Worm (Caenorhabditis elegans) whole organism, L1 larva: ENCODE data around the gene VC5.2.

Experiments
- C16A3.4 ChIP-seq: fragments of 150-350 bp; optimal IDR thresholded peaks from 2 replicates; lab custom pipeline; 2014; ENCODE audit warnings: missing biosample characterization, missing genetic modification characterization
- C34B4.2 ChIP-seq: sonication (generic microtip); optimal IDR thresholded peaks from 2 replicates; lab custom pipeline; 2017; ENCODE audit warnings: mild to moderate bottlenecking, missing genetic modification characterization, missing compliant biosample characterization
- aha-1 ChIP-seq: fragments of 150-350 bp; optimal IDR thresholded peaks from 2 replicates; lab custom pipeline; 2014; ENCODE audit warnings: missing biosample characterization, missing genetic modification characterization
- alr-1 ChIP-seq: fragments of 200-800 bp; sonication (Bioruptor generic); optimal IDR thresholded peaks from 2 replicates; lab custom pipeline; 2018; ENCODE audit warnings: borderline replicate concordance, mild to moderate bottlenecking, missing genetic modification characterization, missing compliant biosample characterization
- aly-2 ChIP-seq: fragments of 150-350 bp; optimal IDR thresholded peaks from 2 replicates; lab custom pipeline; 2014; ENCODE audit warnings: missing biosample characterization, missing genetic modification characterization
- ama-1 ChIP-seq: fragments of 150-350 bp; optimal IDR thresholded peaks from 2 replicates; lab custom pipeline; 2014
- blmp-1 ChIP-seq: fragments of 150-350 bp; optimal IDR thresholded peaks from 2 replicates; lab custom pipeline; 2014; ENCODE audit warnings: missing biosample characterization, missing genetic modification characterization
- ceh-63 ChIP-seq: fragments of 200-800 bp; sonication (Bioruptor generic); optimal IDR thresholded peaks from 2 replicates; lab custom pipeline; 2018; ENCODE audit warnings: mild to moderate bottlenecking, missing genetic modification characterization, missing compliant biosample characterization
- ceh-82 ChIP-seq, 3 experiments: fragments of 150-350 bp in 1 of 3; sonication (generic microtip) in 2 of 3; optimal IDR thresholded peaks; 2 replicates each; lab custom pipeline; 2014 to 2017; ENCODE audit warnings: missing biosample characterization in 3 of 3, missing genetic modification characterization in 3 of 3
- ceh-90 ChIP-seq: sonication (generic microtip); optimal IDR thresholded peaks from 2 replicates; lab custom pipeline; 2016; ENCODE audit warnings: missing genetic modification characterization, missing compliant biosample characterization
- dsc-1 ChIP-seq: sonication (generic microtip); optimal IDR thresholded peaks from 2 replicates; lab custom pipeline; 2016; ENCODE audit warnings: mild to moderate bottlenecking, missing genetic modification characterization, missing compliant biosample characterization
- egl-13 ChIP-seq: sonication (generic microtip); optimal IDR thresholded peaks from 2 replicates; lab custom pipeline; 2016; ENCODE audit warnings: missing genotype, missing genetic modification reagents, missing genetic modification characterization, missing compliant biosample characterization
- elt-3 ChIP-seq, 6 experiments: fragments of 150-350 bp in 1 of 6; sonication (generic microtip); optimal IDR thresholded peaks; 2 replicates each; lab custom pipeline; 2017 to 2018; ENCODE audit warnings: missing biosample characterization in 6 of 6, missing genetic modification characterization in 6 of 6, inconsistent platforms in 1 of 6
- fkh-4 ChIP-seq: sonication (generic microtip); optimal IDR thresholded peaks from 2 replicates; lab custom pipeline; 2016; ENCODE audit warnings: missing compliant biosample characterization, missing genetic modification characterization, borderline replicate concordance
- fos-1 ChIP-seq: fragments of 150-350 bp; optimal IDR thresholded peaks from 2 replicates; lab custom pipeline; 2014; ENCODE audit warnings: missing biosample characterization, missing genetic modification characterization
- grh-1 ChIP-seq: fragments of 200-800 bp; sonication (Bioruptor generic); IDR thresholded peaks from 2 replicates; pipeline ENCODE4 v1.3.6; 2022; ENCODE audit warnings: missing genetic modification reagents, missing genetic modification characterization, missing compliant biosample characterization
- hlh-4 ChIP-seq: sonication (generic microtip); optimal IDR thresholded peaks from 2 replicates; lab custom pipeline; 2016; ENCODE audit warnings: mild to moderate bottlenecking, missing genetic modification characterization, missing compliant biosample characterization
- irx-1 ChIP-seq: sonication (generic microtip); optimal IDR thresholded peaks from 2 replicates; lab custom pipeline; 2016; ENCODE audit warnings: missing genetic modification characterization, missing compliant biosample characterization
- lin-35 ChIP-seq, 2 experiments: fragments of 150-350 bp; optimal IDR thresholded peaks; 2 replicates each; lab custom pipeline; 2014; ENCODE audit warnings: missing biosample characterization in 2 of 2, missing genetic modification characterization in 2 of 2, missing genetic modification reagents in 2 of 2
- lin-39 ChIP-seq: fragments of 150-350 bp; optimal IDR thresholded peaks from 2 replicates; lab custom pipeline; 2014; ENCODE audit warnings: missing biosample characterization, missing genetic modification reagents, missing genetic modification characterization
- lir-3 ChIP-seq: sonication (generic microtip); optimal IDR thresholded peaks from 2 replicates; lab custom pipeline; 2016; ENCODE audit warnings: mild to moderate bottlenecking, missing genetic modification characterization, moderate library complexity, missing compliant biosample characterization; ENCODE audit not compliant: poor library complexity
- lsy-2 ChIP-seq, 2 experiments: fragments of 150-350 bp; optimal IDR thresholded peaks; 2 replicates each; lab custom pipeline; 2014; ENCODE audit warnings: missing biosample characterization in 2 of 2, missing genetic modification characterization in 2 of 2
- mab-9 ChIP-seq: fragments of 200-800 bp; sonication (Bioruptor generic); IDR thresholded peaks from 2 replicates; pipeline ENCODE4 v1.3.6; 2022; ENCODE audit warnings: missing genetic modification reagents, missing genetic modification characterization, missing compliant biosample characterization
- mdl-1 ChIP-seq, 2 experiments: fragments of 150-350 bp; optimal IDR thresholded peaks; 2 replicates each; lab custom pipeline; 2014 to 2017; ENCODE audit warnings: missing biosample characterization in 2 of 2, missing genetic modification characterization in 2 of 2, inconsistent platforms in 1 of 2
- nhr-11 ChIP-seq: fragments of 150-350 bp; optimal IDR thresholded peaks from 2 replicates; lab custom pipeline; 2014; ENCODE audit warnings: missing biosample characterization, missing genetic modification characterization
- nhr-19 ChIP-seq: fragments of 200-800 bp; sonication (Bioruptor generic); conservative IDR thresholded peaks from 2 replicates; pipeline ENCODE4 v1.3.6; 2022; ENCODE audit warnings: missing genetic modification characterization, missing compliant biosample characterization
- nhr-20 ChIP-seq: sonication (generic microtip); optimal IDR thresholded peaks from 2 replicates; lab custom pipeline; 2016; ENCODE audit warnings: mild to moderate bottlenecking, missing genetic modification characterization, missing compliant biosample characterization
- nhr-237 ChIP-seq: fragments of 150-350 bp; optimal IDR thresholded peaks from 2 replicates; lab custom pipeline; 2014; ENCODE audit warnings: missing biosample characterization, missing genetic modification characterization
- nhr-47 ChIP-seq: sonication (generic microtip); optimal IDR thresholded peaks from 2 replicates; lab custom pipeline; 2016; ENCODE audit warnings: mild to moderate bottlenecking, missing genetic modification characterization, moderate library complexity, missing compliant biosample characterization
- nhr-71 ChIP-seq: sonication (generic microtip); optimal IDR thresholded peaks from 2 replicates; lab custom pipeline; 2016; ENCODE audit warnings: mild to moderate bottlenecking, missing genetic modification characterization, moderate library complexity, missing compliant biosample characterization
- nhr-76 ChIP-seq: sonication (generic microtip); optimal IDR thresholded peaks from 2 replicates; lab custom pipeline; 2017; ENCODE audit warnings: missing biosample characterization, missing genetic modification characterization
- nhr-77 ChIP-seq: fragments of 150-350 bp; optimal IDR thresholded peaks from 2 replicates; lab custom pipeline; 2014; ENCODE audit warnings: missing biosample characterization, missing genetic modification characterization
- nhr-84 ChIP-seq: sonication (generic microtip); optimal IDR thresholded peaks from 2 replicates; lab custom pipeline; 2017; ENCODE audit warnings: missing biosample characterization, missing genetic modification characterization
- nhr-85 ChIP-seq: sonication (generic microtip); peaks from one replicate; lab custom pipeline; 2016; ENCODE audit warnings: missing genetic modification characterization, inconsistent platforms, missing compliant biosample characterization
- nhr-90 ChIP-seq: sonication (generic microtip); optimal IDR thresholded peaks from 2 replicates; lab custom pipeline; 2016; ENCODE audit warnings: mild to moderate bottlenecking, missing genetic modification characterization, missing compliant biosample characterization; ENCODE audit not compliant: poor library complexity
- pag-3 ChIP-seq: sonication (generic microtip); optimal IDR thresholded peaks from 2 replicates; lab custom pipeline; 2017; ENCODE audit warnings: missing genetic modification characterization, mild to moderate bottlenecking, missing compliant biosample characterization, antibody characterized with exemption, borderline replicate concordance; ENCODE audit not compliant: insufficient read depth
- pax-3 ChIP-seq: fragments of 200-800 bp; sonication (Bioruptor generic); optimal IDR thresholded peaks from 2 replicates; lab custom pipeline; 2018; ENCODE audit warnings: mild to moderate bottlenecking, missing genetic modification characterization, moderate library complexity, missing compliant biosample characterization
- pqm-1 ChIP-seq: sonication (generic microtip); optimal IDR thresholded peaks from 3 replicates; lab custom pipeline; 2017; ENCODE audit warnings: missing biosample characterization, missing genetic modification characterization
- rnt-1 ChIP-seq: sonication (generic microtip); optimal IDR thresholded peaks from 2 replicates; lab custom pipeline; 2016; ENCODE audit warnings: mild to moderate bottlenecking, missing genetic modification characterization, moderate library complexity, missing compliant biosample characterization
- skn-1 ChIP-seq: fragments of 150-350 bp; optimal IDR thresholded peaks from 2 replicates; lab custom pipeline; 2014; ENCODE audit warnings: missing biosample characterization, missing genetic modification characterization
- snpc-4 ChIP-seq: fragments of 150-350 bp; optimal IDR thresholded peaks from 2 replicates; lab custom pipeline; 2014; ENCODE audit warnings: missing biosample characterization, missing genetic modification characterization
- snu-23 ChIP-seq: sonication (generic microtip); optimal IDR thresholded peaks from 2 replicates; lab custom pipeline; 2016; ENCODE audit warnings: missing genetic modification characterization, missing compliant biosample characterization
- sox-4 ChIP-seq: sonication (generic microtip); optimal IDR thresholded peaks from 2 replicates; lab custom pipeline; 2016; ENCODE audit warnings: missing genetic modification characterization, missing compliant biosample characterization
- sptf-1 ChIP-seq: fragments of 150-350 bp; optimal IDR thresholded peaks from 2 replicates; lab custom pipeline; 2014; ENCODE audit warnings: missing biosample characterization, missing genetic modification characterization
- swsn-7 ChIP-seq: sonication (generic microtip); optimal IDR thresholded peaks from 2 replicates; lab custom pipeline; 2016; ENCODE audit warnings: missing genetic modification characterization, missing compliant biosample characterization
- tlp-1 ChIP-seq: fragments of 150-350 bp; optimal IDR thresholded peaks from 2 replicates; lab custom pipeline; 2014; ENCODE audit warnings: missing biosample characterization, missing genetic modification characterization
- unc-130 ChIP-seq: fragments of 150-350 bp; optimal IDR thresholded peaks from 2 replicates; lab custom pipeline; 2017; ENCODE audit warnings: missing biosample characterization, missing genetic modification characterization, inconsistent platforms
- unc-62 ChIP-seq: fragments of 150-350 bp; optimal IDR thresholded peaks from 2 replicates; lab custom pipeline; 2014; ENCODE audit warnings: missing biosample characterization, missing genetic modification reagents, missing genetic modification characterization
- unc-86 ChIP-seq: sonication (generic microtip); optimal IDR thresholded peaks from 2 replicates; lab custom pipeline; 2016; ENCODE audit warnings: missing genetic modification characterization, missing compliant biosample characterization
- unc-98 ChIP-seq: fragments of 200-800 bp; sonication (Bioruptor generic); IDR thresholded peaks from 2 replicates; pipeline ENCODE4 v1.3.6; 2022; ENCODE audit warnings: missing genetic modification characterization, missing compliant biosample characterization
- zag-1 ChIP-seq: fragments of 150-350 bp; optimal IDR thresholded peaks from 2 replicates; lab custom pipeline; 2014; ENCODE audit warnings: missing biosample characterization, missing genetic modification characterization
- zip-4 ChIP-seq: fragments of 200-800 bp; sonication (Bioruptor generic); optimal IDR thresholded peaks from 2 replicates; lab custom pipeline; 2018; ENCODE audit warnings: mild to moderate bottlenecking, missing genetic modification characterization, moderate library complexity, missing compliant biosample characterization
- ztf-4 ChIP-seq: fragments of 150-350 bp; optimal IDR thresholded peaks from 2 replicates; lab custom pipeline; 2014; ENCODE audit warnings: missing biosample characterization, missing genetic modification characterization

Gene VC5.2

ce11 chrV:7060396-7060795 is 25.4 kb upstream of the VC5.2 start, which contains the start of the genes Y57E12AL.6 and Y57E12AL.1:
Gene Y57E12AL.6 (minus strand): TSS chrV:7060470.
Gene Y57E12AL.1 (plus strand): TSS chrV:7060530.
- peak; percentile 61 for TF ChIP-seq sox-4 (tag; lab: Kevin White, UChicago)
- no peak for TF ChIP-seq aha-1 (tag; lab: Kevin White, UChicago)
- no peak for TF ChIP-seq alr-1
- peak; percentile 46; the same call in 1 of the 2 replicates for TF ChIP-seq mab-9 (GFP tag; lab: Robert Waterston, UW)
- TF ChIP-seq nhr-85 (tag; lab: Kevin White, UChicago) = peak; percentile 95
- peak; percentile 49 for TF ChIP-seq nhr-77 (tag; lab: Kevin White, UChicago)
- no peak for TF ChIP-seq hlh-4 (tag; lab: Kevin White, UChicago)
- no peak for TF ChIP-seq pax-3 (tag; lab: Kevin White, UChicago)
- peak; percentile 47 for TF ChIP-seq unc-86
- TF ChIP-seq sptf-1 (tag; lab: Kevin White, UChicago) = no peak
- TF ChIP-seq zip-4 (GFP tag; lab: Kevin White, UChicago) = no peak
- peak; percentile 41 for TF ChIP-seq lir-3 (tag; lab: Kevin White, UChicago)
- peak; percentile 90 for TF ChIP-seq nhr-71 (tag; lab: Kevin White, UChicago)
- no peak for TF ChIP-seq unc-62 (GFP tag; lab: Kevin White, UChicago)
- TF ChIP-seq ceh-82 (tag; optimal IDR thresholded peaks at IDR 0.05; lab: Kevin White, UChicago) = peak; percentile 78 to 88 (median 79)
- TF ChIP-seq snpc-4 (tag; lab: Kevin White, UChicago) = peak; percentile 89
- TF ChIP-seq ama-1 (lab: Kevin White, UChicago) = peak; percentile 17
- TF ChIP-seq ceh-90 (tag; lab: Kevin White, UChicago) = no peak
- TF ChIP-seq nhr-90 (tag; lab: Kevin White, UChicago) = peak; percentile 89
- TF ChIP-seq nhr-19 (GFP tag; lab: Robert Waterston, UW) = peak; percentile 85
- TF ChIP-seq ceh-63 (GFP tag; lab: Kevin White, UChicago) = no peak
- peak; percentile 43 for TF ChIP-seq ztf-4 (tag; lab: Kevin White, UChicago)
- peak; percentile 87 for TF ChIP-seq nhr-47 (tag; lab: Kevin White, UChicago)
- peak; percentile 89 for TF ChIP-seq rnt-1 (tag; lab: Kevin White, UChicago)
- peak; percentile 94 for TF ChIP-seq snu-23
- no peak for TF ChIP-seq nhr-76 (tag; lab: Kevin White, UChicago)
- TF ChIP-seq lin-39 (tag; lab: Kevin White, UChicago) = peak; percentile 39
- peak; percentile 16 for TF ChIP-seq fkh-4 (tag; lab: Kevin White, UChicago)
- peak; percentile 84 for TF ChIP-seq grh-1
- TF ChIP-seq irx-1 = peak; percentile 71
- no peak for TF ChIP-seq nhr-84 (tag; lab: Kevin White, UChicago)
- TF ChIP-seq tlp-1 = no peak
- peak in 2 of 6 experiments; percentile 75 to 94 for TF ChIP-seq elt-3 (tag; optimal IDR thresholded peaks at IDR 0.05; lab: Kevin White, UChicago)
- peak; percentile 81 to 92 for TF ChIP-seq lin-35 (GFP tag; optimal IDR thresholded peaks at IDR 0.05; lab: Kevin White, UChicago)
- no peak for TF ChIP-seq pqm-1 (tag; lab: Kevin White, UChicago)
- TF ChIP-seq lsy-2 (tag; optimal IDR thresholded peaks at IDR 0.05; lab: Kevin White, UChicago) = peak; percentile 83 to 87
- peak; percentile 39 for TF ChIP-seq nhr-11 (tag; lab: Kevin White, UChicago)
- TF ChIP-seq dsc-1 (tag; lab: Kevin White, UChicago) = peak; percentile 73
- peak; percentile 93 for TF ChIP-seq nhr-20 (tag; lab: Kevin White, UChicago)
- TF ChIP-seq swsn-7 (tag; lab: Kevin White, UChicago) = peak; percentile 86
- TF ChIP-seq fos-1 (tag; lab: Kevin White, UChicago) = no peak
- no peak for TF ChIP-seq unc-98
- TF ChIP-seq unc-130 = peak; percentile 89
- peak; percentile 89 for TF ChIP-seq C16A3.4
- peak; percentile 76 for TF ChIP-seq blmp-1 (tag; lab: Kevin White, UChicago)
- no peak for TF ChIP-seq pag-3
- peak; percentile 13 for TF ChIP-seq egl-13 (tag; lab: Kevin White, UChicago)
- no peak for TF ChIP-seq zag-1 (tag; lab: Kevin White, UChicago)
- TF ChIP-seq C34B4.2 (tag; lab: Kevin White, UChicago) = no peak
- TF ChIP-seq nhr-237 (tag; lab: Kevin White, UChicago) = peak; percentile 22
- peak in 1 of 2 experiments; percentile 91 for TF ChIP-seq mdl-1 (tag; optimal IDR thresholded peaks at IDR 0.05; lab: Kevin White, UChicago)
- TF ChIP-seq aly-2 (tag; lab: Kevin White, UChicago) = peak; percentile 61
- TF ChIP-seq skn-1 (tag; lab: Kevin White, UChicago) = peak; percentile 96
